Worm (Caenorhabditis elegans): ENCODE data around the gene famh-136.

Gene famh-136

DNA sequence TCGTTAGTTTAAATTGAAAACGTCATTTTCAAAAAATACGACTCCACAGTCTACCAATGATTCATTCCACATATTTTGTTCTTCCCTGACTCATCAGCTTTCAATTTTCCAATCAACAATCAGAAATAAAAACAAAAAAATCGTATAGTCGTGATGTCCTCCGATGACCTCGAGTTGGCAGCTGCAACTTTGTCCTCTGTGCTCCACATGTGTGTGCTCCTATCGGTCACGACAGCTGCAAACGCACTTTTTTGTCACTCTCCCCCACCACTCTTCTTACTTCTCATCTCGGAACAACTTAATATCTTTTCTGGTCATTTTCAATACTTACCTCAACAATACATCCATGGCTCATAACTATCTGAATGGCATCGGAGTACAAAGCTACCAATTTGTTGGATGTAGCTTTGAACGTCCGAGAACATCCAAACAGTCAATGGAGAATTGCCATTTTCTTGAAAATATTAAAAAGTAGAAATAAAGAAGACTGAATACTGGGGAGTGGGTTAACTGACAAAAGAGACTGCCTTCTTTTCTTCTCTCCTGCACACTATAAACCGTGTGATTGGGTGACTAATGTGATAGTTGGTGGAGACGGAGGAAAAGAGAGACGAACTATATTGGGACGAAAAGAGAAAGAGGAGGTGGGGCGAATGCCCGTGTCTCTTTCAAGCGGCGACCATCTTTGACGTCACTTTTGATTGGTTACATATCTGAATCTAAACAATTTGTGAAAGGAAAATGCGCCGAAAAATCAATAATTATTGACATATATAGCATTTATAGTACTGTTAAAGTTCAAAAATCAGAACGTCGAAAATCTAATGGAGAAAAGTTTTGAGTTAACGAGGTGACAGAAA lies 20.3 kb upstream of the famh-136 start (continued):
- TF ChIP-seq ZK546.5 (tag; optimal IDR thresholded peaks at IDR 0.05) = no peak
- TF ChIP-seq snpc-4 (tag; optimal IDR thresholded peaks at IDR 0.05) = no peak
- TF ChIP-seq ceh-9 (tag; optimal IDR thresholded peaks at IDR 0.05) = no peak

DNA sequence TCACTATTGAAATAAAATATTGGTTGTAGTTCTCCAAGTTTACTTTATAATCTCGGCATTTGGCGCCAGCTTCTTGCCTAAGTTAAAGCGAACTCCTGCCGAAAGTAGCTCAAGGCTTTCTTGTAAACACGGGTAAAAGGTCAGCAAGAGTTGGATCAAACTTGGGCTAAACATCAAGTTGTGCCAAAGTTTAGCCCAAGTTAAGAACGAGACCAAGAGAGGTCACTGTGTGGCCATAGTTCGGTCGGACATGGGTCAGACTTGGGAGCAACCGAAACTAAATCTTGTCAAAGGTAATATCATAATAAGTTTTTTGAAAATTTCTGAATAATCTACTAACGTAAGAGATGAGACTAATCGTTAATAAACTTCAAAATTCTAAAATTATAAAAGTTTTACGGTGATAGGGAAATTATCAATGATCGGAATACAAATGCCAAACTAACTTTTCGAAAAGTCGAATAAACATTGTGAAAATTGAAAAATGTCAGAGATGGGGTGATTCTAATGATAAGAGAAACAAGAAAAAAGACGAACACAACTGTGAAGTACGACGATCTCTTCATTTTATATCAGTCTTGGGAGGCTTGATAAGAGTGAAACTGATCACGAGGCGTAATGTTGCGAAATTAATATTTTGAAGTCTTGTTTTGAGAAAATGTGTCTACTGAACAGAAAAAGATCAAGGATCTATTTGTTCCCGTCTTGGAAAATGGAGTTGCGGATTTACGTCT lies 19.5 kb upstream of the famh-136 start:
- no peak for TF ChIP-seq zag-1 (tag; optimal IDR thresholded peaks at IDR 0.05)
- no peak for TF ChIP-seq ZK546.5 (tag; optimal IDR thresholded peaks at IDR 0.05)
- peak; percentile 67 for TF ChIP-seq nhr-23 (tag; optimal IDR thresholded peaks at IDR 0.05)
- peak; percentile 65 for TF ChIP-seq jun-1 (tag; optimal IDR thresholded peaks at IDR 0.05)
- TF ChIP-seq pha-4 (tag; optimal IDR thresholded peaks at IDR 0.05) = peak; percentile 63
- TF ChIP-seq elt-3 (tag; optimal IDR thresholded peaks at IDR 0.05) = peak in 1 of 3 experiments; percentile 73
- TF ChIP-seq nhr-76 (tag; optimal IDR thresholded peaks at IDR 0.05) = no peak
- peak; percentile 27 for TF ChIP-seq nfya-1 (tag; optimal IDR thresholded peaks at IDR 0.05; ENCODE audit: insufficient read depth)
- TF ChIP-seq elt-1 (tag; optimal IDR thresholded peaks at IDR 0.05) = no peak
- TF ChIP-seq aly-2 (tag; optimal IDR thresholded peaks at IDR 0.05) = no peak
- TF ChIP-seq ama-1 (optimal IDR thresholded peaks at IDR 0.05) = peak; percentile 14
- TF ChIP-seq sea-2 (GFP tag; optimal IDR thresholded peaks at IDR 0.05) = no peak
- TF ChIP-seq elt-2 (tag; optimal IDR thresholded peaks at IDR 0.05) = peak; percentile 88
- TF ChIP-seq nhr-25 (tag; optimal IDR thresholded peaks at IDR 0.05) = peak; percentile 45
- TF ChIP-seq ztf-11 (tag; optimal IDR thresholded peaks at IDR 0.05) = no peak
- TF ChIP-seq fkh-10 (GFP tag; optimal IDR thresholded peaks at IDR 0.05) = no peak
- no peak for TF ChIP-seq nhr-11 (tag; optimal IDR thresholded peaks at IDR 0.05)
- no peak for TF ChIP-seq ceh-16 (tag; optimal IDR thresholded peaks at IDR 0.05)
- no peak for TF ChIP-seq eor-1 (tag; optimal IDR thresholded peaks at IDR 0.05)
- no peak for TF ChIP-seq lsy-12 (tag; optimal IDR thresholded peaks at IDR 0.05)
- no peak for TF ChIP-seq nhr-237 (tag; optimal IDR thresholded peaks at IDR 0.05)
- no peak for TF ChIP-seq nhr-67 (tag; optimal IDR thresholded peaks at IDR 0.05)
- TF ChIP-seq lin-15B (tag; optimal IDR thresholded peaks at IDR 0.05) = no peak
- no peak for TF ChIP-seq ceh-82 (tag; optimal IDR thresholded peaks at IDR 0.05)
- no peak for TF ChIP-seq R02D3.7 (tag; optimal IDR thresholded peaks at IDR 0.05)
- TF ChIP-seq ceh-28 (tag; optimal IDR thresholded peaks at IDR 0.05) = peak; percentile 51
- TF ChIP-seq ztf-4 (tag; optimal IDR thresholded peaks at IDR 0.05) = no peak
- peak; percentile 22 for TF ChIP-seq nhr-43 (tag; optimal IDR thresholded peaks at IDR 0.05; ENCODE audit: poor library complexity, severe bottlenecking)
- TF ChIP-seq egl-5 (tag; optimal IDR thresholded peaks at IDR 0.05) = no peak
- no peak for TF ChIP-seq fos-1 (tag; optimal IDR thresholded peaks at IDR 0.05)
- no peak for TF ChIP-seq skn-1 (tag; optimal IDR thresholded peaks at IDR 0.05)
- no peak for TF ChIP-seq unc-62 (GFP tag; optimal IDR thresholded peaks at IDR 0.05)
- TF ChIP-seq tbx-2 (tag; optimal IDR thresholded peaks at IDR 0.05) = no peak
- TF ChIP-seq nhr-77 (tag; optimal IDR thresholded peaks at IDR 0.05) = no peak
- no peak for TF ChIP-seq daf-12 (tag; optimal IDR thresholded peaks at IDR 0.05)
- TF ChIP-seq nhr-28 (tag; optimal IDR thresholded peaks at IDR 0.05) = no peak
- no peak for TF ChIP-seq nhr-12 (tag; optimal IDR thresholded peaks at IDR 0.05)
- TF ChIP-seq fkh-2 (tag; optimal IDR thresholded peaks at IDR 0.05) = no peak
- TF ChIP-seq snpc-4 (tag; optimal IDR thresholded peaks at IDR 0.05) = no peak
- no peak for TF ChIP-seq lin-39 (tag; optimal IDR thresholded peaks at IDR 0.05)
- TF ChIP-seq mml-1 (tag; optimal IDR thresholded peaks at IDR 0.05) = no peak
- no peak for TF ChIP-seq mdl-1 (tag; optimal IDR thresholded peaks at IDR 0.05)
- TF ChIP-seq unc-39 (tag; optimal IDR thresholded peaks at IDR 0.05) = no peak
- no peak for TF ChIP-seq egl-27 (tag; optimal IDR thresholded peaks at IDR 0.05)
- no peak for TF ChIP-seq hmg-11 (tag; optimal IDR thresholded peaks at IDR 0.05)
- TF ChIP-seq ceh-9 (tag; optimal IDR thresholded peaks at IDR 0.05) = no peak
- peak; percentile 94 for TF ChIP-seq pqm-1 (tag; optimal IDR thresholded peaks at IDR 0.05)
